Worm (Caenorhabditis elegans) whole organism, L1 larva: ENCODE results near the gene F54D5.2.
"Not testable (repeated sequence)": the region's sequence is repeated elsewhere in the genome, so short reads cannot be mapped to it uniquely, and the experiment has no call there.

Experiments
- aha-1 ChIP-seq: fragments of 150-350 bp; optimal IDR thresholded peaks from 2 replicates; lab custom pipeline; 2014; ENCODE audit warnings: missing biosample characterization, missing genetic modification characterization
- alr-1 ChIP-seq: fragments of 200-800 bp; sonication (Bioruptor generic); optimal IDR thresholded peaks from 2 replicates; lab custom pipeline; 2018; ENCODE audit warnings: borderline replicate concordance, mild to moderate bottlenecking, missing genetic modification characterization, missing compliant biosample characterization
- aly-2 ChIP-seq: fragments of 150-350 bp; optimal IDR thresholded peaks from 2 replicates; lab custom pipeline; 2014; ENCODE audit warnings: missing biosample characterization, missing genetic modification characterization
- ceh-82 ChIP-seq, 3 experiments: fragments of 150-350 bp in 1 of 3; sonication (generic microtip) in 2 of 3; optimal IDR thresholded peaks; 2 replicates each; lab custom pipeline; 2014 to 2017; ENCODE audit warnings: missing biosample characterization in 3 of 3, missing genetic modification characterization in 3 of 3
- ces-1 ChIP-seq: fragments of 150-350 bp; optimal IDR thresholded peaks from 2 replicates; lab custom pipeline; 2014; ENCODE audit warnings: missing biosample characterization, missing genetic modification reagents, missing genetic modification characterization
- dsc-1 ChIP-seq: sonication (generic microtip); optimal IDR thresholded peaks from 2 replicates; lab custom pipeline; 2016; ENCODE audit warnings: mild to moderate bottlenecking, missing genetic modification characterization, missing compliant biosample characterization
- fkh-10 ChIP-seq: sonication (generic microtip); optimal IDR thresholded peaks from 2 replicates; lab custom pipeline; 2017; ENCODE audit warnings: missing biosample characterization, missing genetic modification reagents, missing genetic modification characterization
- lin-35 ChIP-seq, 2 experiments: fragments of 150-350 bp; optimal IDR thresholded peaks; 2 replicates each; lab custom pipeline; 2014; ENCODE audit warnings: missing biosample characterization in 2 of 2, missing genetic modification characterization in 2 of 2, missing genetic modification reagents in 2 of 2
- nhr-11 ChIP-seq: fragments of 150-350 bp; optimal IDR thresholded peaks from 2 replicates; lab custom pipeline; 2014; ENCODE audit warnings: missing biosample characterization, missing genetic modification characterization
- skn-1 ChIP-seq: fragments of 150-350 bp; optimal IDR thresholded peaks from 2 replicates; lab custom pipeline; 2014; ENCODE audit warnings: missing biosample characterization, missing genetic modification characterization
- sptf-1 ChIP-seq: fragments of 150-350 bp; optimal IDR thresholded peaks from 2 replicates; lab custom pipeline; 2014; ENCODE audit warnings: missing biosample characterization, missing genetic modification characterization
- zag-1 ChIP-seq: fragments of 150-350 bp; optimal IDR thresholded peaks from 2 replicates; lab custom pipeline; 2014; ENCODE audit warnings: missing biosample characterization, missing genetic modification characterization
- ztf-4 ChIP-seq: fragments of 150-350 bp; optimal IDR thresholded peaks from 2 replicates; lab custom pipeline; 2014; ENCODE audit warnings: missing biosample characterization, missing genetic modification characterization

- TF ChIP-seq lin-35 (GFP tag; optimal IDR thresholded peaks at IDR 0.05; lab: Kevin White, UChicago) = peak; percentile 78 to 92
- not testable (repeated sequence) for TF ChIP-seq sptf-1 (tag; lab: Kevin White, UChicago); alr-1 (tag; lab: Kevin White, UChicago); ztf-4; ces-1 (GFP tag; lab: Kevin White, UChicago); aha-1 (tag; lab: Kevin White, UChicago); zag-1; aly-2 (tag; lab: Kevin White, UChicago)
- TF ChIP-seq fkh-10 (GFP tag; lab: Kevin White, UChicago) = peak; percentile 81
- TF ChIP-seq ceh-82 (tag; optimal IDR thresholded peaks at IDR 0.05; lab: Kevin White, UChicago) = peak; percentile 76 to 92 (median 80)
- peak; percentile 11 for TF ChIP-seq nhr-11 (tag; lab: Kevin White, UChicago)
- peak; percentile 42 for TF ChIP-seq skn-1
- peak; percentile 83 for TF ChIP-seq dsc-1 (tag; lab: Kevin White, UChicago)
These were observed 38.4 kb upstream of the F54D5.2 start, which contains the start of gene Y62F5A.12 for ce11 chrII:11534429-11535099.
